Fruit fly (Drosophila melanogaster) whole organism, embryonic: ENCODE data around the gene Cdk1.
A peak's percentile ranks its signal among the peaks of the same experiment; 100 is the strongest.

Source experiments
- Ada2b ChIP-seq: fragments of 200-800 bp; sonication (Bioruptor generic); IDR thresholded peaks from 2 replicates; pipeline ENCODE4 v1.3.6; 2022; ENCODE audit warnings: missing biosample characterization, missing genetic modification characterization
- Antp ChIP-seq: fragments of 200-800 bp; sonication (Bioruptor generic); optimal IDR thresholded peaks from 3 replicates; lab custom pipeline; 2016; ENCODE audit warnings: missing biosample characterization, missing genetic modification characterization
- BtbVII ChIP-seq: fragments of 200-800 bp; sonication (Bioruptor generic); optimal IDR thresholded peaks from 3 replicates; lab custom pipeline; 2017; ENCODE audit warnings: missing biosample characterization, mild to moderate bottlenecking, missing genetic modification characterization
- CG10431 ChIP-seq: fragments of 200-800 bp; sonication (Bioruptor generic); optimal IDR thresholded peaks from 3 replicates; lab custom pipeline; 2018; ENCODE audit warnings: missing biosample characterization, mild to moderate bottlenecking, missing genetic modification characterization
- CG11723 ChIP-seq: fragments of 200-800 bp; sonication (Bioruptor generic); optimal IDR thresholded peaks from 2 replicates; lab custom pipeline; 2017; ENCODE audit warnings: missing biosample characterization, mild to moderate bottlenecking, missing genetic modification characterization
- CG12219 ChIP-seq: fragments of 200-800 bp; sonication (Bioruptor generic); optimal IDR thresholded peaks from 3 replicates; lab custom pipeline; 2018; ENCODE audit warnings: missing biosample characterization, mild to moderate bottlenecking, missing genetic modification characterization
- CG13287 ChIP-seq: fragments of 200-800 bp; sonication (Bioruptor generic); IDR thresholded peaks from 2 replicates; pipeline ENCODE4 v1.3.6; 2022; ENCODE audit warnings: missing biosample characterization, missing genetic modification characterization; ENCODE audit not compliant: partially characterized antibody
- CG15011 ChIP-seq: fragments of 200-800 bp; sonication (Bioruptor generic); optimal IDR thresholded peaks from 3 replicates; lab custom pipeline; 2018; ENCODE audit warnings: missing biosample characterization, mild to moderate bottlenecking, missing genetic modification characterization
- CG16863 ChIP-seq: fragments of 200-800 bp; sonication (Bioruptor generic); optimal IDR thresholded peaks from 3 replicates; lab custom pipeline; 2016; ENCODE audit warnings: missing biosample characterization, missing genetic modification characterization
- CG17186 ChIP-seq: fragments of 200-800 bp; sonication (Bioruptor generic); optimal IDR thresholded peaks from 3 replicates; lab custom pipeline; 2017; ENCODE audit warnings: missing biosample characterization, missing genetic modification reagents, missing genetic modification characterization
- CG17328 ChIP-seq: fragments of 200-800 bp; sonication (Bioruptor generic); IDR thresholded peaks from 2 replicates; pipeline ENCODE4 v1.3.6; 2022; ENCODE audit warnings: missing biosample characterization, missing genetic modification characterization
- CG17612 ChIP-seq: fragments of 200-800 bp; sonication (Bioruptor generic); IDR thresholded peaks from 2 replicates; pipeline ENCODE4 v1.3.6; 2022; ENCODE audit warnings: missing biosample characterization, missing genetic modification characterization
- CG2120 ChIP-seq: fragments of 200-800 bp; sonication (Bioruptor generic); optimal IDR thresholded peaks from 3 replicates; lab custom pipeline; 2016; ENCODE audit warnings: missing biosample characterization, missing genetic modification characterization
- CG30020 ChIP-seq: fragments of 200-800 bp; optimal IDR thresholded peaks from 2 replicates; lab custom pipeline; 2019; ENCODE audit warnings: missing biosample characterization, mild to moderate bottlenecking, missing genetic modification characterization, moderate library complexity
- CG31365 ChIP-seq: fragments of 200-800 bp; sonication (Bioruptor generic); optimal IDR thresholded peaks from 2 replicates; lab custom pipeline; 2018; ENCODE audit warnings: missing biosample characterization, mild to moderate bottlenecking, missing genetic modification characterization
- CG31441 ChIP-seq: fragments of 200-800 bp; sonication (Bioruptor generic); IDR thresholded peaks from 2 replicates; pipeline ENCODE4 v1.3.6; 2022; ENCODE audit warnings: missing biosample characterization, missing genetic modification characterization
- CG32532 ChIP-seq: fragments of 200-800 bp; sonication (Bioruptor generic); IDR thresholded peaks from 2 replicates; pipeline ENCODE4 v1.3.6; 2022; ENCODE audit warnings: missing biosample characterization, missing genetic modification characterization
- CG34224 ChIP-seq: fragments of 200-800 bp; sonication (Bioruptor generic); IDR thresholded peaks from 3 replicates; pipeline ENCODE4 v1.3.6; 2022; ENCODE audit warnings: missing biosample characterization, missing genetic modification characterization; ENCODE audit not compliant: partially characterized antibody
- CG43689 ChIP-seq: fragments of 200-800 bp; sonication (Bioruptor generic); IDR thresholded peaks from 2 replicates; pipeline ENCODE4 v1.3.6; 2022; ENCODE audit warnings: missing biosample characterization, missing genetic modification characterization
- CG5180 ChIP-seq: fragments of 200-800 bp; sonication (Bioruptor generic); optimal IDR thresholded peaks from 3 replicates; lab custom pipeline; 2017; ENCODE audit warnings: missing biosample characterization, missing genetic modification characterization, mild to moderate bottlenecking, moderate library complexity, missing genetic modification reagents
- CG9727 ChIP-seq: fragments of 200-800 bp; sonication (Bioruptor generic); optimal IDR thresholded peaks from 3 replicates; lab custom pipeline; 2017; ENCODE audit warnings: missing biosample characterization, mild to moderate bottlenecking, missing genetic modification characterization
- Ets97D ChIP-seq: fragments of 200-800 bp; sonication (Bioruptor generic); optimal IDR thresholded peaks from 3 replicates; lab custom pipeline; 2016; ENCODE audit warnings: missing biosample characterization, missing genetic modification characterization
- Fer3 ChIP-seq: fragments of 200-800 bp; sonication (Bioruptor generic); optimal IDR thresholded peaks from 2 replicates; lab custom pipeline; 2018; ENCODE audit warnings: missing biosample characterization, mild to moderate bottlenecking, missing genetic modification characterization, moderate library complexity
- MTF-1 ChIP-seq: fragments of 200-800 bp; sonication (Bioruptor generic); optimal IDR thresholded peaks from 2 replicates; lab custom pipeline; 2018; ENCODE audit warnings: missing biosample characterization, mild to moderate bottlenecking, missing genetic modification characterization, borderline replicate concordance
- NK7.1 ChIP-seq: fragments of 200-800 bp; sonication (Bioruptor generic); optimal IDR thresholded peaks from 3 replicates; lab custom pipeline; 2016; ENCODE audit warnings: missing biosample characterization, missing genetic modification characterization
- Rx ChIP-seq: fragments of 200-800 bp; sonication (Bioruptor generic); IDR thresholded peaks from 2 replicates; pipeline ENCODE4 v1.3.6; 2022; ENCODE audit warnings: missing biosample characterization, missing genetic modification characterization
- Side ChIP-seq: fragments of 200-800 bp; sonication (Bioruptor generic); optimal IDR thresholded peaks from 2 replicates; lab custom pipeline; 2016; ENCODE audit warnings: missing biosample characterization, missing genetic modification characterization
- al ChIP-seq: fragments of 200-800 bp; sonication (Bioruptor generic); IDR thresholded peaks from 2 replicates; pipeline ENCODE4 v1.3.6; 2022; ENCODE audit warnings: missing biosample characterization, missing genetic modification characterization
- ato ChIP-seq: fragments of 200-800 bp; sonication (Bioruptor generic); IDR thresholded peaks from 2 replicates; pipeline ENCODE4 v1.3.6; 2022; ENCODE audit warnings: missing biosample characterization, missing genetic modification characterization; ENCODE audit not compliant: partially characterized antibody
- cato ChIP-seq: fragments of 200-800 bp; sonication (Bioruptor generic); optimal IDR thresholded peaks from 2 replicates; lab custom pipeline; 2016; ENCODE audit warnings: missing biosample characterization, missing genetic modification characterization, borderline replicate concordance
- cwo ChIP-seq: fragments of 200-800 bp; sonication (Bioruptor generic); optimal IDR thresholded peaks from 3 replicates; lab custom pipeline; 2017; ENCODE audit warnings: missing biosample characterization, missing genetic modification characterization, mild to moderate bottlenecking, moderate library complexity, missing genetic modification reagents
- da ChIP-seq: fragments of 200-800 bp; sonication (Bioruptor generic); optimal IDR thresholded peaks from 2 replicates; lab custom pipeline; 2016; ENCODE audit warnings: missing biosample characterization, missing genetic modification characterization
- dysf ChIP-seq: fragments of 200-800 bp; sonication (Bioruptor generic); IDR thresholded peaks from 3 replicates; pipeline ENCODE4 v1.3.6; 2022; ENCODE audit warnings: missing biosample characterization, missing genetic modification characterization
- ewg ChIP-seq: fragments of 200-800 bp; sonication (Bioruptor generic); optimal IDR thresholded peaks from 3 replicates; lab custom pipeline; 2017; ENCODE audit warnings: mild to moderate bottlenecking, missing biosample characterization, missing genetic modification reagents, missing genetic modification characterization
- fu2 ChIP-seq: fragments of 200-800 bp; sonication (Bioruptor generic); optimal IDR thresholded peaks from 2 replicates; lab custom pipeline; 2016; ENCODE audit warnings: missing biosample characterization, missing genetic modification characterization
- gfzf ChIP-seq: fragments of 200-800 bp; sonication (Bioruptor generic); optimal IDR thresholded peaks from 2 replicates; lab custom pipeline; 2016; ENCODE audit warnings: missing biosample characterization, mild to moderate bottlenecking, missing genetic modification characterization, moderate library complexity
- gsb-n ChIP-seq: fragments of 200-800 bp; sonication (Bioruptor generic); optimal IDR thresholded peaks from 3 replicates; lab custom pipeline; 2018; ENCODE audit warnings: missing biosample characterization, mild to moderate bottlenecking, missing genetic modification characterization
- hbn ChIP-seq: fragments of 200-800 bp; sonication (Bioruptor generic); IDR thresholded peaks from 2 replicates; pipeline ENCODE4 v1.3.6; 2022; ENCODE audit warnings: missing biosample characterization, missing genetic modification characterization; ENCODE audit not compliant: partially characterized antibody
- hkb ChIP-seq, 2 experiments: fragments of 200-800 bp in 1 of 2; fragments of >200 bp in 1 of 2; sonication (Bioruptor generic) in 1 of 2; IDR thresholded peaks in 1 of 2; optimal IDR thresholded peaks in 1 of 2; 2 replicates each; pipeline versions ENCODE4 v1.3.6 to Lab custom; 2017 to 2022; ENCODE audit warnings: missing biosample characterization in 1 of 2, missing genetic modification characterization in 1 of 2
- lmd ChIP-seq: fragments of 200-800 bp; sonication (Bioruptor generic); IDR thresholded peaks from 2 replicates; pipeline ENCODE4 v1.3.6; 2022; ENCODE audit warnings: missing biosample characterization, missing genetic modification characterization
- mld ChIP-seq: fragments of 200-800 bp; sonication (Bioruptor generic); IDR thresholded peaks from 3 replicates; pipeline ENCODE4 v1.3.6; 2022; ENCODE audit warnings: missing biosample characterization, missing genetic modification characterization; ENCODE audit not compliant: partially characterized antibody
- pros ChIP-seq: fragments of 200-800 bp; sonication (Bioruptor generic); optimal IDR thresholded peaks from 3 replicates; lab custom pipeline; 2019; ENCODE audit warnings: missing biosample characterization, mild to moderate bottlenecking, missing genetic modification characterization, moderate library complexity
- ranshi ChIP-seq: fragments of 200-800 bp; sonication (Bioruptor generic); IDR thresholded peaks from 2 replicates; pipeline ENCODE4 v1.3.6; 2022; ENCODE audit warnings: missing biosample characterization, missing genetic modification characterization
- salm ChIP-seq: fragments of 200-800 bp; sonication (Bioruptor generic); optimal IDR thresholded peaks from 2 replicates; lab custom pipeline; 2018; ENCODE audit warnings: missing biosample characterization, mild to moderate bottlenecking, missing genetic modification characterization
- sna ChIP-seq: fragments of 200-800 bp; sonication (Bioruptor generic); IDR thresholded peaks from 2 replicates; pipeline ENCODE4 v1.3.6; 2022; ENCODE audit warnings: missing biosample characterization, missing genetic modification characterization; ENCODE audit not compliant: partially characterized antibody
- tna ChIP-seq: fragments of 200-800 bp; sonication (Bioruptor generic); IDR thresholded peaks from 2 replicates; pipeline ENCODE4 v1.3.6; 2022; ENCODE audit warnings: missing biosample characterization, missing genetic modification characterization; ENCODE audit not compliant: partially characterized antibody
- wdn ChIP-seq: fragments of 200-800 bp; sonication (Bioruptor generic); IDR thresholded peaks from 2 replicates; pipeline ENCODE4 v1.3.6; 2022; ENCODE audit warnings: missing biosample characterization, missing genetic modification characterization
- zfh1 ChIP-seq: fragments of 200-800 bp; sonication (Bioruptor generic); IDR thresholded peaks from 3 replicates; pipeline ENCODE4 v1.3.6; 2022; ENCODE audit warnings: missing biosample characterization, missing genetic modification characterization

The Cdk1 gene

dm6 chr2L:10373605-10374269, 12.3 kb downstream of the Cdk1 start, which contains the start of gene rho-5 (continued):
- TF ChIP-seq CG9727 (no peak), mld (GFP tag; lab: Robert Waterston, UW) (no peak), lmd (GFP tag; lab: Robert Waterston, UW) (no peak), CG2120 (GFP tag; lab: Kevin White, UChicago) (peak; percentile 50), fu2 (GFP tag; lab: Kevin White, UChicago) (no peak), CG17186 (GFP tag; lab: Kevin White, UChicago) (no peak), CG43689 (GFP tag; lab: Robert Waterston, UW) (no peak), CG5180 (GFP tag; lab: Kevin White, UChicago) (no peak), zfh1 (GFP tag; lab: Robert Waterston, UW) (no peak), NK7.1 (GFP tag; lab: Kevin White, UChicago) (no peak), sna (GFP tag; lab: Robert Waterston, UW) (no peak), CG31365 (tag; lab: Kevin White, UChicago) (no peak), Ada2b (GFP tag; lab: Robert Waterston, UW) (no peak), CG17328 (GFP tag; lab: Robert Waterston, UW) (0 out of 2 replicates have a peak, but pooled peaks have one; percentile 28), Antp (GFP tag; lab: Kevin White, UChicago) (no peak), MTF-1 (no peak), ranshi (GFP tag; lab: Robert Waterston, UW) (no peak), al (GFP tag; lab: Robert Waterston, UW) (no peak), CG32532 (GFP tag; lab: Robert Waterston, UW) (no peak), CG13287 (GFP tag; lab: Robert Waterston, UW) (no peak), ewg (GFP tag; lab: Kevin White, UChicago) (peak; percentile 97), tna (GFP tag; lab: Robert Waterston, UW) (no peak), BtbVII (GFP tag; lab: Kevin White, UChicago) (no peak), CG16863 (GFP tag; lab: Kevin White, UChicago) (no peak), ato (no peak), CG30020 (tag; lab: Kevin White, UChicago) (peak; percentile 13), pros (GFP tag; lab: Kevin White, UChicago) (no peak), CG34224 (GFP tag; lab: Robert Waterston, UW) (no peak)

- TF ChIP-seq CG12219 (GFP tag; lab: Kevin White, UChicago): no peak
- TF ChIP-seq hbn (GFP tag; lab: Robert Waterston, UW): no peak
- TF ChIP-seq CG31441 (GFP tag; lab: Robert Waterston, UW): no peak
- no peak for TF ChIP-seq CG2120 (GFP tag; lab: Kevin White, UChicago)
- TF ChIP-seq CG17612: 0 out of 2 replicates have a peak, but pooled peaks have one; percentile 28
- TF ChIP-seq Rx (GFP tag; lab: Robert Waterston, UW): no peak
- TF ChIP-seq Side (GFP tag; lab: Kevin White, UChicago): no peak
- no peak for TF ChIP-seq salm (tag; lab: Kevin White, UChicago)
- peak; percentile 13 for TF ChIP-seq da (GFP tag; lab: Kevin White, UChicago)
- TF ChIP-seq gfzf (GFP tag; lab: Kevin White, UChicago): no peak
- TF ChIP-seq cwo: no peak
- no peak for TF ChIP-seq hkb (optimal IDR thresholded peaks at IDR 0.05; lab: Kevin White, UChicago)
- no peak for TF ChIP-seq hkb (GFP tag; IDR thresholded peaks at IDR 0.05; lab: Robert Waterston, UW)
- TF ChIP-seq dysf: 0 out of 3 replicates have a peak, but pooled peaks have one; percentile 28
- no peak for TF ChIP-seq gsb-n (tag; lab: Kevin White, UChicago)
- TF ChIP-seq cato (GFP tag; lab: Kevin White, UChicago): no peak
- TF ChIP-seq Fer3 (tag; lab: Kevin White, UChicago): no peak
- no peak for TF ChIP-seq wdn (GFP tag; lab: Robert Waterston, UW)
- TF ChIP-seq Ada2b (GFP tag; lab: Robert Waterston, UW): no peak
- TF ChIP-seq CG10431: no peak
- peak; percentile 11 for TF ChIP-seq Ets97D (GFP tag; lab: Kevin White, UChicago)
- TF ChIP-seq CG15011 (GFP tag; lab: Kevin White, UChicago): no peak
- peak; percentile 18 for TF ChIP-seq CG11723 (GFP tag; lab: Kevin White, UChicago)
Observed at dm6 chr2L:10372297-10372696, 13.8 kb downstream of the Cdk1 start.
